Worm (Caenorhabditis elegans): Measurements from ENCODE around the gene C08B6.14.

C08B6.14 gene

DNA sequence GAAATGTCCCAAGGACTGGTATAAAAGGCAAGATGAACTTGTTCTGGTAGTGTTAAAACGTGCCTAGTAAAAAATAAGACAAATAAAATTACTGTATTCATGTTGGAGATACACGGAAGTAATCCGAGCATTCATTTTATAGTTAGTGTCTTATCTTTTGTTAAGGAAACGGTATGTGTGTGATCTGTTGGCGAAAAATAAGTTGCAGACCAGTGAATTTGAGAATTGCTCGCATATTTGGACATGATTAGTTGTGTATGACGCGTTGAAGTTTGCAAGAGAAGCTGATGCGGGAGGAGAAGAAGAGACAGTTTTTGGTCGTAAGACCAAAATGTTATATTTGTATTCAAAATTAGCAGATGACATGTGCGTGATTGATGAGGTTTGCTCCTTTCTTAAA is at the start of gene C08B6.14:
Gene C08B6.14, minus strand, starts transcription at position 101 of the 400 bp plus-strand sequence.
- TF ChIP-seq ama-1 (optimal IDR thresholded peaks at IDR 0.05) (no peak), nhr-28 (tag; optimal IDR thresholded peaks at IDR 0.05) (no peak), mdl-1 (tag; optimal IDR thresholded peaks at IDR 0.05) (no peak), ZK546.5 (tag; optimal IDR thresholded peaks at IDR 0.05) (no peak), zag-1 (tag; optimal IDR thresholded peaks at IDR 0.05) (no peak), nhr-77 (tag; optimal IDR thresholded peaks at IDR 0.05) (no peak), egl-27 (tag; optimal IDR thresholded peaks at IDR 0.05) (no peak), nhr-12 (tag; optimal IDR thresholded peaks at IDR 0.05) (no peak), fos-1 (tag; optimal IDR thresholded peaks at IDR 0.05) (no peak), lin-15B (tag; optimal IDR thresholded peaks at IDR 0.05) (no peak), ztf-4 (tag; optimal IDR thresholded peaks at IDR 0.05) (no peak), nhr-25 (tag; optimal IDR thresholded peaks at IDR 0.05) (no peak), nhr-67 (tag; optimal IDR thresholded peaks at IDR 0.05) (no peak), lsy-12 (tag; optimal IDR thresholded peaks at IDR 0.05) (no peak), aly-2 (tag; optimal IDR thresholded peaks at IDR 0.05) (no peak)

DNA sequence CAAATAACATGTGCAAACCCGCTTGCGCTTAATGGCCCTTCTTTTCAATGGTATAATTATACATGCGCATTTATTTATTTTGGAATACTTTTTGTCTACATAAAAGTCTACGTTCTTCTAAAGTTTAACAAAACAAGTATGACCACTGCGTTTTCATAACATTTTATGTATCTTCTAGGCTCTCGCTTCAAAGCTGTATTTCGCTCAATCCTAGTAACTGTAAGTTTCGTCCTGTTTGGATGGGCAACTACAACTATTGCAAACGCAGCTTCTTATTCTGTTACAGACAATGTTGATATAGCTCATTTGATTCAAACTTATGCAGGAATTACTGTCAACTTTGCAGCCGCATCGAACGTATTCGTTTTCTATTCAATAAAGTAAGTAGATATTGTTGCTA is 47.9 kb upstream of the C08B6.14 start, which contains the start of gene srsx-27:
Gene srsx-27, plus strand, starts transcription at position 301 of the 400 bp plus-strand sequence.
- no peak for TF ChIP-seq snpc-4 (tag; optimal IDR thresholded peaks at IDR 0.05)
- no peak for TF ChIP-seq mdl-1 (tag; optimal IDR thresholded peaks at IDR 0.05)
- TF ChIP-seq unc-62 (GFP tag; optimal IDR thresholded peaks at IDR 0.05), result no peak
- TF ChIP-seq mml-1 (tag; optimal IDR thresholded peaks at IDR 0.05), result no peak
- TF ChIP-seq nhr-28 (tag; optimal IDR thresholded peaks at IDR 0.05), result no peak
- no peak for TF ChIP-seq zag-1 (tag; optimal IDR thresholded peaks at IDR 0.05)
- TF ChIP-seq elt-1 (tag; optimal IDR thresholded peaks at IDR 0.05), result no peak
- TF ChIP-seq nhr-43 (tag; optimal IDR thresholded peaks at IDR 0.05; ENCODE audit: poor library complexity, severe bottlenecking), result no peak
- TF ChIP-seq ceh-16 (tag; optimal IDR thresholded peaks at IDR 0.05), result no peak
- TF ChIP-seq egl-5 (tag; optimal IDR thresholded peaks at IDR 0.05), result no peak
- no peak for TF ChIP-seq nhr-67 (tag; optimal IDR thresholded peaks at IDR 0.05)
- no peak for TF ChIP-seq lsy-12 (tag; optimal IDR thresholded peaks at IDR 0.05)

- TF ChIP-seq sea-2 (GFP tag; optimal IDR thresholded peaks at IDR 0.05) (no peak), lin-15B (tag; optimal IDR thresholded peaks at IDR 0.05) (no peak), nfya-1 (tag; optimal IDR thresholded peaks at IDR 0.05; ENCODE audit: insufficient read depth) (no peak), pha-4 (tag; optimal IDR thresholded peaks at IDR 0.05) (no peak), aly-2 (tag; optimal IDR thresholded peaks at IDR 0.05) (no peak), pqm-1 (tag; optimal IDR thresholded peaks at IDR 0.05) (no peak), nhr-76 (tag; optimal IDR thresholded peaks at IDR 0.05) (no peak), skn-1 (tag; optimal IDR thresholded peaks at IDR 0.05) (no peak), ztf-11 (tag; optimal IDR thresholded peaks at IDR 0.05) (no peak), nhr-11 (tag; optimal IDR thresholded peaks at IDR 0.05) (no peak), nhr-43 (tag; optimal IDR thresholded peaks at IDR 0.05; ENCODE audit: poor library complexity, severe bottlenecking) (no peak), nhr-28 (tag; optimal IDR thresholded peaks at IDR 0.05) (no peak), ceh-28 (tag; optimal IDR thresholded peaks at IDR 0.05) (no peak), mdl-1 (tag; optimal IDR thresholded peaks at IDR 0.05) (no peak), fkh-10 (GFP tag; optimal IDR thresholded peaks at IDR 0.05) (no peak), hmg-11 (tag; optimal IDR thresholded peaks at IDR 0.05) (no peak), ceh-82 (tag; optimal IDR thresholded peaks at IDR 0.05) (no peak)
Measured at ce11 chrV:10148352-10148751, 46.5 kb upstream of the C08B6.14 start, which contains the start of gene srsx-26. srsx-26 (plus strand) TSS chrV:10148652.

DNA sequence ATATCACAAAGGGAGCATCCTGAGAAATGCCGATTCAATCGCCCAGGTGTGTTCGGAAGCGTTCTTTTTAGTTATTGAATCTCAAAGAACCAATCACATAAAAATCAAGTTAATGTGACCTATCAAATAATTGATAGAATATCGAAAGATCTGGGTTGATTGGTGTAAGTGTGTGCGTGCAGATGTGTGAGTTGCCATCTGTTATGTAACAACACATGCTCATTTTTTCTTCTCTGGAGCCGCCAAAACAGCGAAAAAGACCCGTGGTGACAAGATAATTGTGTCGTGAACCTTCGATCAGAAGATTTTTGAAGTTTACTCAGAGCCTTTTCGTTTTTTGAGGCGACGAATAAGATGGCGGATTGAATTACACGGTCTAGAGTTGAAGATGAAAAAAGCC is 45.0 kb upstream of the C08B6.14 start:
- peak; percentile 29 for TF ChIP-seq nfya-1 (tag; optimal IDR thresholded peaks at IDR 0.05; ENCODE audit: insufficient read depth)
- no peak for TF ChIP-seq aly-2 (tag; optimal IDR thresholded peaks at IDR 0.05)
- peak; percentile 81 for TF ChIP-seq egl-5 (tag; optimal IDR thresholded peaks at IDR 0.05)

- no peak for TF ChIP-seq fkh-10 (GFP tag; optimal IDR thresholded peaks at IDR 0.05)
- no peak for TF ChIP-seq ZK546.5 (tag; optimal IDR thresholded peaks at IDR 0.05)
- TF ChIP-seq ceh-9 (tag; optimal IDR thresholded peaks at IDR 0.05), result no peak
- no peak for TF ChIP-seq nhr-23 (tag; optimal IDR thresholded peaks at IDR 0.05)
- no peak for TF ChIP-seq R02D3.7 (tag; optimal IDR thresholded peaks at IDR 0.05)
- TF ChIP-seq ceh-16 (tag; optimal IDR thresholded peaks at IDR 0.05), result no peak
- TF ChIP-seq lin-39 (tag; optimal IDR thresholded peaks at IDR 0.05), result peak; percentile 42
Measured at ce11 chrV:10145653-10146052, 43.8 kb upstream of the C08B6.14 start, which contains the start of gene C51E3.9. C51E3.9 (plus strand) TSS chrV:10145953.
